Worm (Caenorhabditis elegans) whole organism, young adult: ENCODE data around the gene ech-9.

Experiments
- B0035.1 ChIP-seq: sonication (generic microtip); optimal IDR thresholded peaks from 2 replicates; lab custom pipeline; 2016; ENCODE audit warnings: missing genetic modification characterization, mild to moderate bottlenecking, missing compliant biosample characterization, missing genotype, missing genetic modification reagents
- F10E7.11 ChIP-seq: sonication (generic microtip); optimal IDR thresholded peaks from 2 replicates; lab custom pipeline; 2017; ENCODE audit warnings: mild to moderate bottlenecking, missing genetic modification characterization, moderate library complexity, missing compliant biosample characterization
- bed-1 ChIP-seq: fragments of 200-800 bp; sonication (Bioruptor generic); IDR thresholded peaks from 2 replicates; pipeline ENCODE4 v1.3.6; 2022; ENCODE audit warnings: missing genetic modification reagents, missing genetic modification characterization, missing compliant biosample characterization
- bed-2 ChIP-seq: fragments of 200-800 bp; sonication (Bioruptor generic); IDR thresholded peaks from 2 replicates; pipeline ENCODE4 v1.3.6; 2022; ENCODE audit warnings: missing genetic modification reagents, missing genetic modification characterization, missing compliant biosample characterization
- dpl-1 ChIP-seq: fragments of 150-350 bp; optimal IDR thresholded peaks from 2 replicates; lab custom pipeline; 2014; ENCODE audit warnings: missing biosample characterization, missing genetic modification reagents, missing genetic modification characterization
- him-1 ChIP-seq: sonication (generic microtip); optimal IDR thresholded peaks from 2 replicates; lab custom pipeline; 2016; ENCODE audit warnings: missing genotype, missing genetic modification reagents, missing genetic modification characterization, missing compliant biosample characterization
- lin-40 ChIP-seq: sonication (generic microtip); optimal IDR thresholded peaks from 2 replicates; lab custom pipeline; 2016; ENCODE audit warnings: missing genetic modification characterization, mild to moderate bottlenecking, missing compliant biosample characterization, missing genotype, missing genetic modification reagents
- madf-6 ChIP-seq: fragments of 200-800 bp; sonication (Bioruptor generic); IDR thresholded peaks from 2 replicates; pipeline ENCODE4 v1.3.6; 2022; ENCODE audit warnings: missing genetic modification reagents, missing genetic modification characterization, missing compliant biosample characterization
- nhr-27 ChIP-seq: fragments of 200-800 bp; sonication (Bioruptor generic); optimal IDR thresholded peaks from 2 replicates; lab custom pipeline; 2018; ENCODE audit warnings: mild to moderate bottlenecking, missing genetic modification characterization, moderate library complexity, missing compliant biosample characterization
- sdz-38 ChIP-seq: sonication (generic microtip); optimal IDR thresholded peaks from 2 replicates; lab custom pipeline; 2016; ENCODE audit warnings: missing genotype, missing genetic modification characterization, missing compliant biosample characterization

- no peak for TF ChIP-seq B0035.1 (tag; lab: Kevin White, UChicago)
- no peak for TF ChIP-seq dpl-1 (GFP tag; lab: Kevin White, UChicago)
- no peak for TF ChIP-seq nhr-27 (tag; lab: Kevin White, UChicago)
- no peak for TF ChIP-seq him-1 (tag; lab: Kevin White, UChicago)
- TF ChIP-seq madf-6 (GFP tag; lab: Robert Waterston, UW): no peak
- no peak for TF ChIP-seq bed-2 (GFP tag; lab: Robert Waterston, UW)
- no peak for TF ChIP-seq F10E7.11 (tag; lab: Kevin White, UChicago)
- TF ChIP-seq lin-40 (tag; lab: Kevin White, UChicago): no peak
- TF ChIP-seq sdz-38 (tag; lab: Kevin White, UChicago): no peak
- no peak for TF ChIP-seq bed-1 (GFP tag; lab: Robert Waterston, UW)
Observed at ce11 chrIV:10243276-10243675, 8.1 kb upstream of the ech-9 start, which contains the start of gene tkt-1.
